Worm (Caenorhabditis elegans) whole organism, mixed stage, embryonic: Measurements from ENCODE around the gene Y54E2A.4.

Experiments used
- M03D4.4 ChIP-seq: sonication (generic microtip); optimal IDR thresholded peaks from 2 replicates; lab custom pipeline; 2017; ENCODE audit warnings: mild to moderate bottlenecking, missing genetic modification characterization, missing compliant biosample characterization
- bed-3 ChIP-seq: fragments of 200-800 bp; sonication (Bioruptor generic); optimal IDR thresholded peaks from 3 replicates; lab custom pipeline; 2018; ENCODE audit warnings: mild to moderate bottlenecking, missing genetic modification characterization, moderate library complexity, missing compliant biosample characterization
- blmp-1 ChIP-seq: fragments of 150-350 bp; optimal IDR thresholded peaks from 2 replicates; lab custom pipeline; 2014; ENCODE audit warnings: missing biosample characterization, missing genetic modification characterization
- ceh-39 ChIP-seq: fragments of 150-350 bp; optimal IDR thresholded peaks from 2 replicates; lab custom pipeline; 2014; ENCODE audit warnings: missing biosample characterization, missing genetic modification characterization
- ceh-43 ChIP-seq: fragments of 200-800 bp; sonication (Bioruptor generic); optimal IDR thresholded peaks from 2 replicates; lab custom pipeline; 2018; ENCODE audit warnings: mild to moderate bottlenecking, missing genetic modification characterization, moderate library complexity, missing compliant biosample characterization
- ceh-83 ChIP-seq: fragments of 200-800 bp; sonication (Bioruptor generic); optimal IDR thresholded peaks from 2 replicates; lab custom pipeline; 2018; ENCODE audit warnings: mild to moderate bottlenecking, missing genetic modification characterization, missing compliant biosample characterization
- ces-1 ChIP-seq: fragments of 150-350 bp; optimal IDR thresholded peaks from 2 replicates; lab custom pipeline; 2014; ENCODE audit warnings: missing biosample characterization, missing genetic modification reagents, missing genetic modification characterization
- cnd-1 ChIP-seq: fragments of 200-800 bp; sonication (Bioruptor generic); optimal IDR thresholded peaks from 2 replicates; lab custom pipeline; 2018; ENCODE audit warnings: mild to moderate bottlenecking, missing genetic modification characterization, missing compliant biosample characterization
- drap-1 ChIP-seq: fragments of 200-800 bp; sonication (Bioruptor generic); optimal IDR thresholded peaks from 3 replicates; lab custom pipeline; 2018; ENCODE audit warnings: mild to moderate bottlenecking, missing genetic modification characterization, missing compliant biosample characterization
- elt-1 ChIP-seq: sonication (generic microtip); optimal IDR thresholded peaks from 2 replicates; lab custom pipeline; 2017; ENCODE audit warnings: missing genetic modification characterization, mild to moderate bottlenecking, missing compliant biosample characterization, antibody characterized with exemption, moderate library complexity, borderline replicate concordance; ENCODE audit not compliant: insufficient read depth
- elt-3 ChIP-seq: fragments of 150-350 bp; optimal IDR thresholded peaks from 2 replicates; lab custom pipeline; 2014; ENCODE audit warnings: missing biosample characterization, missing genetic modification characterization
- flh-1 ChIP-seq: fragments of 200-800 bp; sonication (Bioruptor generic); optimal IDR thresholded peaks from 2 replicates; lab custom pipeline; 2018; ENCODE audit warnings: mild to moderate bottlenecking, missing genetic modification characterization, moderate library complexity, missing compliant biosample characterization
- ham-2 ChIP-seq: fragments of 200-800 bp; sonication (Bioruptor generic); optimal IDR thresholded peaks from 2 replicates; lab custom pipeline; 2018; ENCODE audit warnings: mild to moderate bottlenecking, missing genetic modification characterization, missing compliant biosample characterization
- hlh-1 ChIP-seq: fragments of 150-350 bp; optimal IDR thresholded peaks from 2 replicates; lab custom pipeline; 2014; ENCODE audit warnings: missing biosample characterization, missing genetic modification reagents, missing genetic modification characterization
- lin-13 ChIP-seq: fragments of 150-350 bp; optimal IDR thresholded peaks from 2 replicates; lab custom pipeline; 2014; ENCODE audit warnings: missing biosample characterization, missing genetic modification characterization
- lin-32 ChIP-seq: fragments of 200-800 bp; sonication (Bioruptor generic); optimal IDR thresholded peaks from 2 replicates; lab custom pipeline; 2018; ENCODE audit warnings: mild to moderate bottlenecking, missing genetic modification characterization, missing compliant biosample characterization
- lsy-2 ChIP-seq: fragments of 150-350 bp; optimal IDR thresholded peaks from 2 replicates; lab custom pipeline; 2014; ENCODE audit warnings: missing biosample characterization, missing genetic modification characterization
- mab-5 ChIP-seq: fragments of 150-350 bp; optimal IDR thresholded peaks from 2 replicates; lab custom pipeline; 2014; ENCODE audit warnings: missing biosample characterization, missing genetic modification characterization
- mls-2 ChIP-seq: sonication (generic microtip); optimal IDR thresholded peaks from 2 replicates; lab custom pipeline; 2016; ENCODE audit warnings: mild to moderate bottlenecking, missing genetic modification characterization, moderate library complexity, missing compliant biosample characterization
- nhr-12 ChIP-seq: fragments of 150-350 bp; optimal IDR thresholded peaks from 2 replicates; lab custom pipeline; 2014; ENCODE audit warnings: missing biosample characterization, missing genetic modification characterization
- nhr-2 ChIP-seq: fragments of 150-350 bp; optimal IDR thresholded peaks from 2 replicates; lab custom pipeline; 2014; ENCODE audit warnings: missing biosample characterization, missing genetic modification characterization
- nhr-237 ChIP-seq: fragments of 150-350 bp; optimal IDR thresholded peaks from 2 replicates; lab custom pipeline; 2014; ENCODE audit warnings: missing biosample characterization, missing genetic modification characterization
- nhr-28 ChIP-seq: fragments of 150-350 bp; optimal IDR thresholded peaks from 2 replicates; lab custom pipeline; 2014; ENCODE audit warnings: missing biosample characterization, missing genetic modification characterization
- nhr-76 ChIP-seq: sonication (generic microtip); optimal IDR thresholded peaks from 2 replicates; lab custom pipeline; 2017; ENCODE audit warnings: missing biosample characterization, missing genetic modification characterization
- pha-4 ChIP-seq: fragments of 150-350 bp; optimal IDR thresholded peaks from 2 replicates; lab custom pipeline; 2018; ENCODE audit warnings: missing biosample characterization, missing genetic modification reagents, missing genetic modification characterization
- sem-2 ChIP-seq: fragments of 200-800 bp; sonication (Bioruptor generic); optimal IDR thresholded peaks from 2 replicates; lab custom pipeline; 2018; ENCODE audit warnings: mild to moderate bottlenecking, missing genetic modification characterization, missing compliant biosample characterization
- snpc-4 ChIP-seq: fragments of 150-350 bp; optimal IDR thresholded peaks from 2 replicates; lab custom pipeline; 2014; ENCODE audit warnings: missing biosample characterization, missing genetic modification characterization
- tbx-8 ChIP-seq: fragments of 200-800 bp; sonication (Bioruptor generic); optimal IDR thresholded peaks from 2 replicates; lab custom pipeline; 2018; ENCODE audit warnings: mild to moderate bottlenecking, missing genetic modification characterization, moderate library complexity, missing compliant biosample characterization
- unc-120 ChIP-seq: sonication (generic microtip); optimal IDR thresholded peaks from 2 replicates; lab custom pipeline; 2017; ENCODE audit warnings: missing genetic modification characterization, missing compliant biosample characterization; ENCODE audit not compliant: poor library complexity, severe bottlenecking
- unc-39 ChIP-seq: fragments of 150-350 bp; optimal IDR thresholded peaks from 2 replicates; lab custom pipeline; 2014; ENCODE audit warnings: missing biosample characterization, missing genetic modification characterization
- unc-62 ChIP-seq: fragments of 150-350 bp; optimal IDR thresholded peaks from 2 replicates; lab custom pipeline; 2014; ENCODE audit warnings: missing biosample characterization, missing genetic modification reagents, missing genetic modification characterization
- zip-8 ChIP-seq: fragments of 150-350 bp; optimal IDR thresholded peaks from 2 replicates; lab custom pipeline; 2014; ENCODE audit warnings: missing biosample characterization, missing genetic modification characterization
- ztf-11 ChIP-seq: fragments of 150-350 bp; optimal IDR thresholded peaks from 2 replicates; lab custom pipeline; 2014; ENCODE audit warnings: missing biosample characterization, missing genetic modification characterization

The Y54E2A.4 gene

DNA sequence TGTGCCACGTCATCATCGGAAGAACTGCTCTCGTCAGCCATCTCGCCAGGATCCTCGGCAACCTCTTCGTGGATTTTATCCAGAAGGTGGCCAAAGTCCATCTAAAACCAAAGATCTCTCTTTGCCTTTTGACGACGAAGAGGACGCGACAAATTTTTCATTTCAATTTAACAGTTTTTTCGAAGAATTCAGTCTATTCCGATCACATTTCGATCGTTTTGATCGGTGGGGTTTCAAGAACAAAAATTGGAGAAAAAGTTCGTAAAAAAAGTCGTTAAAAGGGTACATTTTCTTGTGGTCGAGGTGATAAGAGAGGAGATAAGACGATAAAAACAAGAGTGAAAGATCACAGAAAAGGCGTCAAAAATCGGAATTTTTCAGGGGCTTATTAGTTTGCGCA, 21.0 kb upstream of the Y54E2A.4 start, which contains the start of gene glna-1:
Gene glna-1, minus strand, starts transcription at position 101 of the 400 bp plus-strand sequence.
- TF ChIP-seq hlh-1 = no peak

DNA sequence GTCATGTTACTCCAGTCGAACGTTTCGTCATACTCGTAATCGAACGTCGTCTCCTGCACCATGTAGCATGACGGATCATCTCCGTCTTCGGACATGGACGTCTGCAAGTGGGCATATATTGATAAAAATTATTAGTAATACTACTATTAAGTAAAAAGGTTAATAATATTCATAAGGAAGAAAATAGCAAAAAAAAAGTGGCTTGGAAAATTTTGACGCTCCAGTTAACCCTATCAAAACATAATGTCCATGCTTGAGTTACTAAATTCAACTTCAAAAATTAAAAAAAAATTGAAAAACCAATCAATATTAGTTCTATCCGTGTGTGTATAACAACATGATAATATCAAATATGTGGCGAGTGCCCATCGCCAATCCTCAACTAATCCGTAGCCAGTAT, 15.3 kb upstream of the Y54E2A.4 start, which contains the start of gene npr-34:
Gene npr-34, minus strand, starts transcription at position 101 of the 400 bp plus-strand sequence.
- TF ChIP-seq hlh-1 = no peak
- no peak for TF ChIP-seq snpc-4
- no peak for TF ChIP-seq unc-39
- TF ChIP-seq tbx-8 (GFP tag; lab: Kevin White, UChicago) = no peak
- no peak for TF ChIP-seq nhr-28
- TF ChIP-seq flh-1 (GFP tag; lab: Kevin White, UChicago) = no peak
- TF ChIP-seq lin-32 (GFP tag; lab: Kevin White, UChicago) = no peak
- no peak for TF ChIP-seq ham-2 (GFP tag; lab: Kevin White, UChicago)
- no peak for TF ChIP-seq lin-13 (tag; lab: Kevin White, UChicago)
- no peak for TF ChIP-seq sem-2 (GFP tag; lab: Kevin White, UChicago)
- no peak for TF ChIP-seq nhr-2 (tag; lab: Kevin White, UChicago)

DNA sequence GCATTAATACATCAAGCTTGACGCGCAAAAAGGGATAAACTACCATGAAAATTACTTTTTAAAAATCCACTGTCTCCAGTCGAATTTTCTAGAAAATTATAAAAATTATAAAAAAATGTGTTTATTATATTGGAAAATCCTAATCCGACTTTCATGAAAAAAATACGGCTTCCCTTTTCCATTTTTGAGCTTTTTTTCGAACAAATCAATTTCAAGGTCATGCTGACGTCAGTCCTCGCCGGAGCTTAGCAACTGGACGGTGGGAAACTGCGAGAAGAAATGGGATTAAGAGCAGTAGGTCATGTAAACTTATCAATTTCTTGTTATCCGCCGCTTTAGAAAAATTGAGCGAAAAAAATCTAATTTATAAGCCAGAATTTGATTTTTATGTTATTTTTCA, 9.3 kb upstream of the Y54E2A.4 start:
- TF ChIP-seq nhr-2 (tag; lab: Kevin White, UChicago) (no peak), unc-39 (no peak), blmp-1 (tag; lab: Kevin White, UChicago) (no peak), mab-5 (tag; lab: Kevin White, UChicago) (no peak), ceh-83 (no peak), drap-1 (GFP tag; lab: Kevin White, UChicago) (no peak), snpc-4 (no peak), pha-4 (tag; lab: Kevin White, UChicago) (no peak), ztf-11 (no peak), unc-120 (no peak), M03D4.4 (tag; lab: Kevin White, UChicago) (no peak), sem-2 (GFP tag; lab: Kevin White, UChicago) (no peak), nhr-237 (tag; lab: Kevin White, UChicago) (no peak), lin-13 (tag; lab: Kevin White, UChicago) (no peak), flh-1 (GFP tag; lab: Kevin White, UChicago) (no peak), ceh-39 (tag; lab: Kevin White, UChicago) (no peak), cnd-1 (tag; lab: Kevin White, UChicago) (no peak), mls-2 (tag; lab: Kevin White, UChicago) (no peak), hlh-1 (no peak)

DNA sequence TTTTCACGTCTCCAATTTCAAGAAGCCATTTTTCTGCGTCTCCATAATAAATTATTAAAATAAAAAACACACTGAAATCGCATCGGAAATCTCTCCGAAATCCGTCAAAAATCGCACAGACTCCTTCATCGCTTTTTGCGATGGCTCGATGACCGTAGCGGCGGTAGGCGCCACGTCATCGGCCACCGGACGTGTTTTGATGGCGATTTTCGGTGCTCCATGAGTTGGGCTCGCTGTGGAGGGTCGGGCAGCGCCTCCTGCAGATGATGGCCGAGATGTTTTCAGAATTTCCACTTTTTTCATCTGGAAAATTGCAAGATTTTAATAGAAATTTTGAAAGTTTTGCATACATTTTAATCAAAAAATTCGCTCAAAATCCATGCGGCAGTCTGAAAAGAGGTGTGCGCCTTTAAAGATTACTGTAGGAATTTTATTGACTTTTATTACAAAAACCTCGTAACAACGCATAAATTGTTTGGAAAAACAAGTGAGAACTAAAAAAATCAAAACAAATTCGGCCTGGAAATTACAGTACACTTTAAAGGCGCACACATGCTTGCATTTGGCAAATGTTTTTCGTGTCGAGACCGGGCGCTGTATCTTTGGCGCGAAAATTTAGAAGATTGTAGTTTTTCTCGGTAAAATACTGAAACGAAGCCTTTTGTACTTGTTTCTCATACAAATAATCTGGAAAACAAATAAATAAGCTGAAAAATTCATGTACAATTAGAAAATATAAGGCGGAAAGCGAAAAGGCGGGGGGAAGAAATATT, 2.0 kb upstream of the Y54E2A.4 start, which contains the start of gene smg-9:
Gene smg-9, minus strand, starts transcription at position 663 of the 773 bp plus-strand sequence.
- TF ChIP-seq elt-1 (tag; lab: Kevin White, UChicago) = no peak
- no peak for TF ChIP-seq lin-13 (tag; lab: Kevin White, UChicago)
- no peak for TF ChIP-seq ceh-43
- TF ChIP-seq unc-39 = no peak
- TF ChIP-seq bed-3 = no peak
- no peak for TF ChIP-seq lsy-2 (tag; lab: Kevin White, UChicago)
- TF ChIP-seq flh-1 (GFP tag; lab: Kevin White, UChicago) = no peak

DNA sequence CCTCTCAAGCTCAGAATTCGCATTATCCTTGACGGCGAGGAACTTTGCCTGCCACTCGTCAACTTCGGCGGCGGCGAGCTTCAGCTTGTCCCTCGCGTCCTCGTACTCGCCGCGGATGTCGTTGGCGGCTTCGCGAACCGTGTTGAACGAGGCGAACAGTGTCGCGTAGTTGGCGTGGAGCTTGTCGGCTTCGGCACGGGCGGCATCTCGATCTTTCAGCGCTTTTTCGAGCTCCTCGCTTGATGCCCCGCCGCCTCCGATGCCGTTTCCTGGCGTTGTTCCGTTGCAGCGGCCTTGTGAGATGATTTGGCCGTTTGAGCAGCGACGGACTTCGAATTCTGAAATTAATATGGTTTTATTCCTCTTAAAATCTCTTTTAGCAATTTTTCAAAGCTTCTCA, 1.2 kb upstream of the Y54E2A.4 start:
- TF ChIP-seq mab-5 (tag; lab: Kevin White, UChicago) (no peak), ceh-39 (tag; lab: Kevin White, UChicago) (no peak), zip-8 (tag; lab: Kevin White, UChicago) (no peak), elt-1 (tag; lab: Kevin White, UChicago) (no peak), ceh-83 (no peak), drap-1 (GFP tag; lab: Kevin White, UChicago) (no peak)
- TF ChIP-seq, all 35 proteins: peak for 0

DNA sequence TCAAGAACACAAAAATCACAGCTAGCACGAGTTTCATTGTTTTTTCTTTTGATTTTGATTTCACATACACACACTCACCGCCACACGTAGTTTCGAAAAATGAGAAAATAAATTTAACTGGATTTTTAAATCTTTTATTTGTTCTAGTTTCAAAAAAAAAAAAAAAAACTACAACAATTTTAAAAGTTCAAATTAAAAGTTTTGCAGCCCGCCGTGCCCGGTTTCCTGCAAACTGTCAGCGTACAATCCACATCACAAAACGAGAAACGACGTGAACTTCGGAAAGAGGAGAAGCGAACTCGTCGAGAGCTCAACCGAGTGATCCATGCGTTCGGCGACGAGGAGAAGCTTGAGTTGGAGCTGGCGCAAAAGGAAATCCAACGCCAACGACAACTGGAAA, 3.3 kb downstream of the Y54E2A.4 start, which contains the start of gene Y54E2A.5:
Gene Y54E2A.5, minus strand, starts transcription at position 101 of the 400 bp plus-strand sequence.
- TF ChIP-seq lin-32 (GFP tag; lab: Kevin White, UChicago) = no peak
- no peak for TF ChIP-seq elt-3 (tag; lab: Kevin White, UChicago)
- no peak for TF ChIP-seq ceh-39 (tag; lab: Kevin White, UChicago)
- TF ChIP-seq nhr-12 (tag; lab: Kevin White, UChicago) = no peak
- no peak for TF ChIP-seq ceh-83
- TF ChIP-seq hlh-1 = no peak
- TF ChIP-seq nhr-76 (tag; lab: Kevin White, UChicago) = no peak
- TF ChIP-seq cnd-1 (tag; lab: Kevin White, UChicago) = no peak
- no peak for TF ChIP-seq ces-1 (GFP tag; lab: Kevin White, UChicago)
- no peak for TF ChIP-seq flh-1 (GFP tag; lab: Kevin White, UChicago)
- no peak for TF ChIP-seq ztf-11
- no peak for TF ChIP-seq unc-62 (GFP tag; lab: Kevin White, UChicago)
- TF ChIP-seq nhr-28 = no peak
- TF ChIP-seq lin-13 (tag; lab: Kevin White, UChicago) = no peak
